Fruit fly (Drosophila melanogaster) whole organism, pupa: Measurements from ENCODE around the gene Orct.

Experiments
- CG34367 ChIP-seq: fragments of 200-800 bp; sonication (Bioruptor generic); optimal IDR thresholded peaks from 2 replicates; lab custom pipeline; 2018; ENCODE audit warnings: missing biosample characterization, mild to moderate bottlenecking, missing genetic modification characterization
- EcR ChIP-seq: fragments of 200-800 bp; sonication (Bioruptor generic); optimal IDR thresholded peaks from 3 replicates; lab custom pipeline; 2019; ENCODE audit warnings: missing biosample characterization, missing genetic modification characterization, mild to moderate bottlenecking, moderate library complexity, missing genetic modification reagents
- Pif1A ChIP-seq: fragments of 200-800 bp; sonication (Bioruptor generic); optimal IDR thresholded peaks from 3 replicates; lab custom pipeline; 2016; ENCODE audit warnings: missing biosample characterization, missing genetic modification characterization
- Pif1B ChIP-seq: fragments of 200-800 bp; sonication (Bioruptor generic); optimal IDR thresholded peaks from 3 replicates; lab custom pipeline; 2016; ENCODE audit warnings: missing biosample characterization, missing genetic modification characterization
- fd96Ca ChIP-seq: fragments of 200-800 bp; sonication (Bioruptor generic); IDR thresholded peaks from 3 replicates; pipeline ENCODE4 v1.3.6; 2022; ENCODE audit warnings: missing biosample characterization, missing genetic modification characterization

DNA sequence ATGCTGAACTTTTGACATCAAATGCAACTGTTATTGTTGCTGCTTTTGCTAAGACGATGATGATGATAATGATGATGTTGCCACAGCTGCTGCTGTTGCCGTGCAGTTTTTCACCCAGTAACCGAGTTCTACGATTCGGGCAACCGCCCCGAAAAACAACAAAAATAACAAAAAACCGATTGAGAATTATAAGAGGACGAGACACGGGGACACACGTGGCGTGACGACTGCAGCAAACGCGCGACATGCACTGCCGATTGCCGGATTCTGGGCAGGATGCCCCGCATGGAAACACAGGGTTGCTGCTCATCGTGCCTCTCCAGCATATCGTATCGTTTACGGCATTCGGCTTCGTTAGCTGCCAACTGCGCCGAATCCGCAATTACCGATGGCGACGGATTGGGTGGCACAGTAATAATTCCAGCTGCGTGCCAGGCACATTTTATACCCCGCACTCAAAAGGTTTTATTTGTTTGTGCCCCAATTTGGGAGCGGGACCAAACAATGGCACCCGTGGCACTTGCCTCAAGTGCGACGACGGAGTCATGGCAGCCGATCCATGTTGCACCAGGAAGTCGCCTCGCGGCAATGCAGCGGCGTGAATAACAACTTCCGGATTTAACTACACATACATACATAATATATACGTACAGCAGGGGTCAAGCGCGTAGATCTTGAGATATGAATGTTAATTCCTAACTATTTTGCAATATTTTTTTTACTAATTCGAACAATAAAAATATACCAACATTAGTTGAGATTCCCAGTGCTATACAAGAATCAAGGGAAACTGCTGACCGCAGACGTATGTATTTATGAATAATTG lies 12.3 kb upstream of the Orct start:
- TF ChIP-seq EcR (GFP tag; lab: Kevin White, UChicago) = no peak
- peak; percentile 13; the same call in 1 of the 3 replicates for TF ChIP-seq fd96Ca (GFP tag; lab: Robert Waterston, UW)
- no peak for TF ChIP-seq CG34367 (tag; lab: Kevin White, UChicago)
- TF ChIP-seq Pif1A (GFP tag; lab: Kevin White, UChicago) = peak; percentile 49
- TF ChIP-seq Pif1B (GFP tag; lab: Kevin White, UChicago) = no peak
